Fruit fly (Drosophila melanogaster): ENCODE results near the gene CG3769.

- no peak for TF ChIP-seq pad (GFP tag; optimal IDR thresholded peaks at IDR 0.05)
- TF ChIP-seq kay (GFP tag; ENCODE audit: borderline replicate concordance), result no peak
- TF ChIP-seq CG7045 (GFP tag; optimal IDR thresholded peaks at IDR 0.05), result no peak
- no peak for TF ChIP-seq bab1 (GFP tag; optimal IDR thresholded peaks at IDR 0.05)
- no peak for TF ChIP-seq CG12768 (GFP tag; optimal IDR thresholded peaks at IDR 0.05)
- TF ChIP-seq ovo (GFP tag; optimal IDR thresholded peaks at IDR 0.05), result no peak
- no peak for TF ChIP-seq Mnt (GFP tag; optimal IDR thresholded peaks at IDR 0.05)
- no peak for TF ChIP-seq CG5204 (GFP tag; optimal IDR thresholded peaks at IDR 0.05)
- TF ChIP-seq CG11617 (GFP tag; optimal IDR thresholded peaks at IDR 0.05), result no peak
- no peak for TF ChIP-seq CG1620 (GFP tag; optimal IDR thresholded peaks at IDR 0.05)
- no peak for TF ChIP-seq Clk (GFP tag; optimal IDR thresholded peaks at IDR 0.05)
- no peak for TF ChIP-seq Crg-1 (GFP tag; optimal IDR thresholded peaks at IDR 0.05)
- TF ChIP-seq Hr96 (GFP tag; optimal IDR thresholded peaks at IDR 0.05), result no peak
Observed at dm6 chr2L:9442795-9443287, 7.6 kb downstream of the CG3769 start.

All from whole organism, adult.